Fruit fly (Drosophila melanogaster) whole organism, embryonic: ENCODE data around the gene CG11158.

Experiments
- Antp ChIP-seq: fragments of 200-800 bp; sonication (Bioruptor generic); optimal IDR thresholded peaks from 3 replicates; lab custom pipeline; 2016; ENCODE audit warnings: missing biosample characterization, missing genetic modification characterization
- BEAF-32 ChIP-seq: fragments of 200-800 bp; sonication (Bioruptor generic); optimal IDR thresholded peaks from 3 replicates; lab custom pipeline; 2017; ENCODE audit warnings: missing biosample characterization, missing genetic modification characterization, mild to moderate bottlenecking, moderate library complexity, missing genetic modification reagents
- CG10267 ChIP-seq: fragments of 200-800 bp; sonication (Bioruptor generic); optimal IDR thresholded peaks from 2 replicates; lab custom pipeline; 2018; ENCODE audit warnings: missing biosample characterization, mild to moderate bottlenecking, missing genetic modification characterization, moderate library complexity
- CG12659 ChIP-seq: fragments of 200-800 bp; sonication (Bioruptor generic); optimal IDR thresholded peaks from 3 replicates; lab custom pipeline; 2017; ENCODE audit warnings: mild to moderate bottlenecking, missing biosample characterization, missing genetic modification reagents, missing genetic modification characterization
- CG12744 ChIP-seq: fragments of 200-800 bp; sonication (Bioruptor generic); optimal IDR thresholded peaks from 2 replicates; lab custom pipeline; 2016; ENCODE audit warnings: missing biosample characterization, missing genetic modification characterization
- CG12942 ChIP-seq: fragments of 200-800 bp; sonication (Bioruptor generic); optimal IDR thresholded peaks from 3 replicates; lab custom pipeline; 2016; ENCODE audit warnings: missing biosample characterization, missing genetic modification characterization
- CG13424 ChIP-seq: fragments of 200-800 bp; sonication (Bioruptor generic); optimal IDR thresholded peaks from 2 replicates; lab custom pipeline; 2019; ENCODE audit warnings: missing biosample characterization, mild to moderate bottlenecking, missing genetic modification characterization, moderate library complexity
- CG15514 ChIP-seq: fragments of 200-800 bp; sonication (Bioruptor generic); optimal IDR thresholded peaks from 3 replicates; lab custom pipeline; 2017; ENCODE audit warnings: missing biosample characterization, missing genetic modification characterization, mild to moderate bottlenecking, moderate library complexity, missing genetic modification reagents
- CG15696 ChIP-seq: fragments of 200-800 bp; sonication (Bioruptor generic); optimal IDR thresholded peaks from 2 replicates; lab custom pipeline; 2019; ENCODE audit warnings: missing biosample characterization, mild to moderate bottlenecking, missing genetic modification characterization, moderate library complexity
- CG2116 ChIP-seq: fragments of 200-800 bp; sonication (Bioruptor generic); optimal IDR thresholded peaks from 3 replicates; lab custom pipeline; 2018; ENCODE audit warnings: missing biosample characterization, mild to moderate bottlenecking, missing genetic modification characterization
- CG2120 ChIP-seq: fragments of 200-800 bp; sonication (Bioruptor generic); optimal IDR thresholded peaks from 3 replicates; lab custom pipeline; 2016; ENCODE audit warnings: missing biosample characterization, missing genetic modification characterization
- CG2712 ChIP-seq: fragments of 200-800 bp; optimal IDR thresholded peaks from 3 replicates; lab custom pipeline; 2019; ENCODE audit warnings: missing biosample characterization, mild to moderate bottlenecking, missing genetic modification characterization, moderate library complexity
- CG34376 ChIP-seq: fragments of 200-800 bp; sonication (Bioruptor generic); optimal IDR thresholded peaks from 2 replicates; lab custom pipeline; 2018; ENCODE audit warnings: missing biosample characterization, mild to moderate bottlenecking, missing genetic modification characterization
- CG4328 ChIP-seq: fragments of 200-800 bp; sonication (Bioruptor generic); optimal IDR thresholded peaks from 3 replicates; lab custom pipeline; 2017; ENCODE audit warnings: missing biosample characterization, missing genetic modification reagents, missing genetic modification characterization
- CG4360 ChIP-seq: fragments of 200-800 bp; sonication (Bioruptor generic); IDR thresholded peaks from 2 replicates; pipeline ENCODE4 v1.3.6; 2022; ENCODE audit warnings: missing biosample characterization, missing genetic modification characterization
- CG4854 ChIP-seq: fragments of 200-800 bp; sonication (Bioruptor generic); optimal IDR thresholded peaks from 2 replicates; lab custom pipeline; 2016; ENCODE audit warnings: missing biosample characterization, missing genetic modification characterization, inconsistent platforms
- CG9817 ChIP-seq: fragments of 200-800 bp; sonication (Bioruptor generic); optimal IDR thresholded peaks from 2 replicates; lab custom pipeline; 2018; ENCODE audit warnings: missing biosample characterization, mild to moderate bottlenecking, missing genetic modification characterization, moderate library complexity
- Doc2 ChIP-seq: fragments of 200-800 bp; sonication (Bioruptor generic); IDR thresholded peaks from 2 replicates; pipeline ENCODE4 v1.3.6; 2022; ENCODE audit warnings: missing biosample characterization, missing genetic modification characterization
- Dp ChIP-seq: fragments of 200-800 bp; sonication (Bioruptor generic); optimal IDR thresholded peaks from 2 replicates; lab custom pipeline; 2018; ENCODE audit warnings: missing biosample characterization, mild to moderate bottlenecking, missing genetic modification characterization, moderate library complexity
- E2f2 ChIP-seq: fragments of 200-800 bp; sonication (Bioruptor generic); IDR thresholded peaks from 2 replicates; pipeline ENCODE4 v1.3.6; 2022; ENCODE audit warnings: missing biosample characterization, missing genetic modification characterization
- Ets97D ChIP-seq: fragments of 200-800 bp; sonication (Bioruptor generic); optimal IDR thresholded peaks from 3 replicates; lab custom pipeline; 2016; ENCODE audit warnings: missing biosample characterization, missing genetic modification characterization
- Fer1 ChIP-seq: fragments of 200-800 bp; sonication (Bioruptor generic); optimal IDR thresholded peaks from 2 replicates; lab custom pipeline; 2017; ENCODE audit warnings: missing biosample characterization, mild to moderate bottlenecking, missing genetic modification characterization
- HLH4C ChIP-seq: fragments of 200-800 bp; sonication (Bioruptor generic); IDR thresholded peaks from 3 replicates; pipeline ENCODE4 v1.3.6; 2022; ENCODE audit warnings: missing biosample characterization, missing genetic modification characterization; ENCODE audit not compliant: partially characterized antibody
- Hr3 ChIP-seq: fragments of 200-800 bp; sonication (Bioruptor generic); optimal IDR thresholded peaks from 3 replicates; lab custom pipeline; 2016; ENCODE audit warnings: missing biosample characterization, missing genetic modification characterization
- MBD-R2 ChIP-seq: fragments of 200-800 bp; sonication (Bioruptor generic); IDR thresholded peaks from 2 replicates; pipeline ENCODE4 v1.3.6; 2022; ENCODE audit warnings: missing biosample characterization, missing genetic modification characterization
- Mad ChIP-seq: fragments of 200-800 bp; sonication (Bioruptor generic); optimal IDR thresholded peaks from 2 replicates; lab custom pipeline; 2016; ENCODE audit warnings: missing biosample characterization, missing genetic modification characterization
- Med ChIP-seq: fragments of 200-800 bp; sonication (Bioruptor generic); peaks from one replicate; lab custom pipeline; 2016; ENCODE audit warnings: missing biosample characterization, missing genetic modification characterization, mild to moderate bottlenecking, inconsistent platforms, moderate library complexity
- NC2β ChIP-seq: fragments of 200-800 bp; sonication (Bioruptor generic); optimal IDR thresholded peaks from 2 replicates; lab custom pipeline; 2016; ENCODE audit warnings: missing biosample characterization, missing genetic modification characterization
- Poxn ChIP-seq: fragments of 200-800 bp; sonication (Bioruptor generic); IDR thresholded peaks from 2 replicates; pipeline ENCODE4 v1.3.6; 2022; ENCODE audit warnings: missing biosample characterization, missing genetic modification characterization
- Sry-δ ChIP-seq: fragments of 200-800 bp; sonication (Bioruptor generic); optimal IDR thresholded peaks from 2 replicates; lab custom pipeline; 2016; ENCODE audit warnings: missing biosample characterization, missing genetic modification characterization
- Vsx1 ChIP-seq: fragments of 200-800 bp; sonication (Bioruptor generic); optimal IDR thresholded peaks from 2 replicates; lab custom pipeline; 2017; ENCODE audit warnings: missing biosample characterization, mild to moderate bottlenecking, missing genetic modification characterization, missing genetic modification reagents
- crp ChIP-seq, 2 experiments: fragments of 200-800 bp; sonication (Bioruptor generic); optimal IDR thresholded peaks; 2 replicates in 1 of 2; 3 replicates in 1 of 2; lab custom pipeline; 2017; ENCODE audit warnings: missing biosample characterization in 2 of 2, missing genetic modification characterization in 2 of 2, mild to moderate bottlenecking in 1 of 2, moderate library complexity in 1 of 2
- ewg ChIP-seq: fragments of 200-800 bp; sonication (Bioruptor generic); optimal IDR thresholded peaks from 3 replicates; lab custom pipeline; 2017; ENCODE audit warnings: mild to moderate bottlenecking, missing biosample characterization, missing genetic modification reagents, missing genetic modification characterization
- eyg ChIP-seq: fragments of 200-800 bp; sonication (Bioruptor generic); optimal IDR thresholded peaks from 3 replicates; lab custom pipeline; 2016; ENCODE audit warnings: missing biosample characterization, missing genetic modification characterization
- ftz-f1 ChIP-seq: fragments of 200-800 bp; sonication (Bioruptor generic); optimal IDR thresholded peaks from 2 replicates; lab custom pipeline; 2016; ENCODE audit warnings: missing biosample characterization, missing genetic modification characterization
- gem ChIP-seq: fragments of 200-800 bp; sonication (Bioruptor generic); optimal IDR thresholded peaks from 2 replicates; lab custom pipeline; 2019; ENCODE audit warnings: missing biosample characterization, mild to moderate bottlenecking, missing genetic modification characterization, moderate library complexity
- h ChIP-seq: fragments of >200 bp; optimal IDR thresholded peaks from 2 replicates; lab custom pipeline; 2017
- hbn ChIP-seq: fragments of 200-800 bp; sonication (Bioruptor generic); IDR thresholded peaks from 2 replicates; pipeline ENCODE4 v1.3.6; 2022; ENCODE audit warnings: missing biosample characterization, missing genetic modification characterization; ENCODE audit not compliant: partially characterized antibody
- lilli ChIP-seq: fragments of 200-800 bp; sonication (Bioruptor generic); optimal IDR thresholded peaks from 3 replicates; lab custom pipeline; 2016; ENCODE audit warnings: missing biosample characterization, missing genetic modification characterization
- lmd ChIP-seq: fragments of 200-800 bp; sonication (Bioruptor generic); IDR thresholded peaks from 2 replicates; pipeline ENCODE4 v1.3.6; 2022; ENCODE audit warnings: missing biosample characterization, missing genetic modification characterization
- oc ChIP-seq: fragments of 200-800 bp; sonication (Bioruptor generic); optimal IDR thresholded peaks from 2 replicates; lab custom pipeline; 2018; ENCODE audit warnings: missing biosample characterization, mild to moderate bottlenecking, missing genetic modification characterization, moderate library complexity
- phol ChIP-seq: fragments of 200-800 bp; sonication (Bioruptor generic); optimal IDR thresholded peaks from 3 replicates; lab custom pipeline; 2018; ENCODE audit warnings: missing biosample characterization, mild to moderate bottlenecking, missing genetic modification characterization, moderate library complexity
- pzg ChIP-seq: fragments of 200-800 bp; sonication (Bioruptor generic); optimal IDR thresholded peaks from 3 replicates; lab custom pipeline; 2018; ENCODE audit warnings: missing biosample characterization, mild to moderate bottlenecking, missing genetic modification characterization, moderate library complexity
- row ChIP-seq: fragments of 200-800 bp; sonication (Bioruptor generic); IDR thresholded peaks from 3 replicates; pipeline ENCODE4 v1.3.6; 2022; ENCODE audit warnings: missing biosample characterization, missing genetic modification characterization
- scrt ChIP-seq: fragments of 200-800 bp; sonication (Bioruptor generic); optimal IDR thresholded peaks from 2 replicates; lab custom pipeline; 2018; ENCODE audit warnings: missing biosample characterization, mild to moderate bottlenecking, missing genetic modification characterization, moderate library complexity
- sens ChIP-seq: fragments of 200-800 bp; sonication (Bioruptor generic); peaks from one replicate; lab custom pipeline; 2016; ENCODE audit warnings: missing biosample characterization, missing genetic modification characterization
- sr ChIP-seq: fragments of 200-800 bp; sonication (Bioruptor generic); IDR thresholded peaks from 3 replicates; pipeline ENCODE4 v1.3.6; 2022; ENCODE audit warnings: missing biosample characterization, missing genetic modification characterization
- trem ChIP-seq: fragments of 200-800 bp; optimal IDR thresholded peaks from 3 replicates; lab custom pipeline; 2019; ENCODE audit warnings: missing biosample characterization, mild to moderate bottlenecking, missing genetic modification characterization, moderate library complexity

Gene CG11158

DNA sequence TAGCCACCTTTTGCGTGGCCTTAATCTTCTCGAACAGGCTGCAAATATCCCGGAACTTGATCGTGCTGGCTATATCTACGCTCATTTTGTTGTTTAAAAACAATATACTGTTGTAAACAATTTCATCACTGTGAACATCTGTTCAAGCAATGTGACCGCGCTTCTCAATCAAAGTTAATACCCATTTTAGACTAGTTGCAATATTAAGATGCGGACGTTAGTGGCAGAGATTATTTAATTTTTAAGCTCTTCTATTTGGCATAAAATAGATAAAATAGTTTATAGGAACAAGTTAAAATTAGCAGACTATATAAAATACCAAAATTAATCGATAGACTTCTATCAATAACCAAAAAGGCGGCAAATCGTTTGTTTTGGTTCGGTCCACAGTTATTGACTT is 15.1 kb upstream of the CG11158 start, which contains the start of the genes DNAlig4 and CG11164 (continued):
- TF ChIP-seq NC2β (GFP tag; lab: Kevin White, UChicago) (no peak), trem (peak; percentile 19), Dp (GFP tag; lab: Kevin White, UChicago) (peak; percentile 56), h (lab: Kevin White, UChicago) (no peak), BEAF-32 (peak; percentile 33), sens (GFP tag; lab: Kevin White, UChicago) (peak; percentile 16), Doc2 (GFP tag; lab: Robert Waterston, UW) (no peak), CG4854 (GFP tag; lab: Kevin White, UChicago) (no peak), hbn (GFP tag; lab: Robert Waterston, UW) (0 out of 2 replicates have a peak, but pooled peaks have one; percentile 27), E2f2 (peak; percentile 64), CG12744 (no peak), crp (GFP tag; optimal IDR thresholded peaks at IDR 0.05; lab: Kevin White, UChicago) (peak in 1 of 2 experiments; percentile 76), HLH4C (GFP tag; lab: Robert Waterston, UW) (0 out of 3 replicates have a peak, but pooled peaks have one; percentile 39), MBD-R2 (peak; percentile 32; the same call in 1 of the 2 replicates)

DNA sequence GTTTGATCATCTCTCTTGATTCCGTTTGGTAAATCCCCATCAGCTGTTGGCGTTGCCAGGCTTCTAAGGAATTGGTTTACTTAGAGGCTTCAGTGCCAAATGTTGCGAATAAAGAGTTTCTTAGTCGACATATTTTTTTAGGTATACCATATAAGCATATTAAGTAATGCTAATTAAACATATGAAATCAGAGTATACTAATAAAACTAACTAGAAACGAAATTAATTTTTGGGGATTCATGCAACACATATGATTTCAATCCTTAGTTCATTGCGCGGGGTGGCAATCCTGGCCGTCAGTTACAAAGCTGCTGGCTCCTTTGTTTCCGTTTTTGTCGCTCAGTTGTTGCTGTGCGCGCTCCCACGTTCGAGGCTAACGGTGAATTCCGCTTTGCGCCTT is 13.4 kb upstream of the CG11158 start, which contains the start of gene CG15760:
CG15760 (plus strand) TSS at position 334 of the 400 bp plus-strand sequence.
- TF ChIP-seq Fer1 (peak; percentile 35), Ets97D (GFP tag; lab: Kevin White, UChicago) (peak; percentile 31), CG34376 (GFP tag; lab: Kevin White, UChicago) (peak; percentile 29), BEAF-32 (peak; percentile 4), eyg (no peak), CG2712 (tag; lab: Kevin White, UChicago) (peak; percentile 10), Dp (GFP tag; lab: Kevin White, UChicago) (peak; percentile 5), CG15514 (peak; percentile 72), crp (GFP tag; optimal IDR thresholded peaks at IDR 0.05; lab: Kevin White, UChicago) (peak in 1 of 2 experiments; percentile 72), phol (tag; lab: Kevin White, UChicago) (peak; percentile 14), CG12659 (peak; percentile 1), sens (GFP tag; lab: Kevin White, UChicago) (peak; percentile 83), CG2120 (GFP tag; lab: Kevin White, UChicago) (peak; percentile 25), Poxn (no peak), scrt (GFP tag; lab: Kevin White, UChicago) (peak; percentile 36), CG2116 (peak; percentile 29), CG15696 (no peak), gem (tag; lab: Kevin White, UChicago) (no peak), Mad (GFP tag; lab: Kevin White, UChicago) (no peak), CG4328 (GFP tag; lab: Kevin White, UChicago) (no peak), E2f2 (0 out of 2 replicates have a peak, but pooled peaks have one; percentile 9), row (GFP tag; lab: Robert Waterston, UW) (peak; percentile 50), Vsx1 (GFP tag; lab: Kevin White, UChicago) (no peak), sr (GFP tag; lab: Robert Waterston, UW) (no peak), ewg (GFP tag; lab: Kevin White, UChicago) (peak; percentile 92), lmd (GFP tag; lab: Robert Waterston, UW) (no peak), pzg (peak; percentile 17), CG4360 (GFP tag; lab: Robert Waterston, UW) (no peak), Hr3 (GFP tag; lab: Kevin White, UChicago) (no peak), Med (GFP tag; lab: Kevin White, UChicago) (peak; percentile 71), CG12942 (GFP tag; lab: Kevin White, UChicago) (no peak), ftz-f1 (no peak), trem (peak; percentile 17), Sry-δ (peak; percentile 5), CG10267 (no peak), lilli (peak; percentile 22), CG13424 (tag; lab: Kevin White, UChicago) (peak; percentile 29), Antp (peak; percentile 2), CG9817 (tag; lab: Kevin White, UChicago) (peak; percentile 14), oc (no peak)
